Worm (Caenorhabditis elegans): Measurements from ENCODE around the gene T23E1.1.
"Not testable (repeated sequence)": the region's sequence is repeated elsewhere in the genome, so short reads cannot be mapped to it uniquely, and the experiment has no call there.

The T23E1.1 gene

DNA sequence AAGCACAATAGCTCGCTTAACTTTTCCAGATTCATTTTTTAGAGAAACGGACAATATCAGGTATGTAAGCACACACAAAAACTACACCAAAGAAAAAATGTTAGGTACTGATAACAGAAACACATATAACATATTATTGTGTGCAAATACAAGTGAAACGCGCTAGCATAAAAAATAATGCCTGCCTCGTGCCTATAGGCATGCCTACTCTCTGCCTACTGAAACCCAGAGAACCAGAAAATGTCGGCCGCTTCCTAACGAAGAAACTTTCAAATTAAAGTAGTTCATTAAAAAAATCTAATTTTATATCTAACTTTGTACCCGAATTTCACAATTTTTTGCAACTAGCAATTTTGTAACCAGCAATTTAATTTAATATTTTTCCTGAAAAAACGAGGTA, 21.3 kb downstream of the T23E1.1 start, which contains the start of gene Y67D8B.1:
Gene Y67D8B.1 (minus strand): TSS at position 101 of the 400 bp plus-strand sequence.
- TF ChIP-seq dao-5, him-1, W03F9.2 (tag; optimal IDR thresholded peaks at IDR 0.05): not testable (repeated sequence)

- no peak for TF ChIP-seq dao-5 (tag; optimal IDR thresholded peaks at IDR 0.05)
- no peak for TF ChIP-seq him-1 (tag; optimal IDR thresholded peaks at IDR 0.05)
- TF ChIP-seq W03F9.2 (tag; optimal IDR thresholded peaks at IDR 0.05): no peak
Observed at ce11 chrIV:3176067-3176758, 25.1 kb downstream of the T23E1.1 start, which contains the start of gene nlp-81. TSS of gene nlp-81 (minus strand) at chrIV:3176117.

- TF ChIP-seq W03F9.2 (tag; optimal IDR thresholded peaks at IDR 0.05) (no peak), dao-5 (tag; optimal IDR thresholded peaks at IDR 0.05) (no peak)
Observed at ce11 chrIV:3182920-3183319, 31.8 kb downstream of the T23E1.1 start.

DNA sequence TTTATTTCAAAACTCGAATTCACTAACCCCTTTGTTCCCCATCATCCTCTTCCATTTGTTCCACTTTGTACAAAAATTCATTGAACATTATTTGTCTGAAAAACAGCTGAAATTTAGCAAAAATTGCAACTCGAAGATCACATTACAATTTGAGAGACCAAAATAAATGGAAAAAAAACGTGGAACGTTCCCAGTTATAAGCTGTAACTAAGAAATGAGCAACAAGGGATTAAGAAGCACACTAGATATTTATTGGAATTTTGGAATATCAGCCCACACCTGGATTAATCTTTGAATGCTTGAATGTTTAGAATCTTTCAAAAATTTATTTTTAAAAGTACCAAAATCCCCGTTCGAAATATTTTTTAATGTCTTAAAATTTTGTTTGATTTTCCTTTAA, 40.3 kb downstream of the T23E1.1 start, which contains the start of gene Y67D8B.2:
Gene Y67D8B.2 (minus strand): TSS at position 101 of the 400 bp plus-strand sequence.
- TF ChIP-seq dao-5 (tag; optimal IDR thresholded peaks at IDR 0.05) (no peak), him-1 (tag; optimal IDR thresholded peaks at IDR 0.05) (no peak), W03F9.2 (tag; optimal IDR thresholded peaks at IDR 0.05) (no peak)

DNA sequence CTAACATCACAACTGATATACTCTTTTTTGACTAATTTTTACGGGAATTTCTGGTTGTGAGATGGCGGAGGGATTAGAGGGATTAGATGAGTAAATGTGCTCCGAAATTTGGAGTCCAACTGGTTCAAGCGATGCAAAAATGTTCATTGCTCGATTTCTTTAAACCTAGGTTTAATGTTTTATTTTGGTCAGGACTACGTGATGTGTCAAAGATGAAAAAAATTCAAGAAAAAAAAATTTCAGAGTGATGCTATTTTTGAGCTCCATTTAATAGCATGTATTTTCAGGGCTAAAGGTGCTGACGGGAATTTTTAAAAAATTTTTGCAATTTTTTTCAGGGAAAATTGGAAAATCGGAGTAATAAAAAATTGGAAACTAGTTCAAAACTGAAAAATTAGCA, 45.2 kb downstream of the T23E1.1 start:
- TF ChIP-seq him-1 (tag; optimal IDR thresholded peaks at IDR 0.05) (no peak), W03F9.2 (tag; optimal IDR thresholded peaks at IDR 0.05) (no peak), dao-5 (tag; optimal IDR thresholded peaks at IDR 0.05) (no peak)

DNA sequence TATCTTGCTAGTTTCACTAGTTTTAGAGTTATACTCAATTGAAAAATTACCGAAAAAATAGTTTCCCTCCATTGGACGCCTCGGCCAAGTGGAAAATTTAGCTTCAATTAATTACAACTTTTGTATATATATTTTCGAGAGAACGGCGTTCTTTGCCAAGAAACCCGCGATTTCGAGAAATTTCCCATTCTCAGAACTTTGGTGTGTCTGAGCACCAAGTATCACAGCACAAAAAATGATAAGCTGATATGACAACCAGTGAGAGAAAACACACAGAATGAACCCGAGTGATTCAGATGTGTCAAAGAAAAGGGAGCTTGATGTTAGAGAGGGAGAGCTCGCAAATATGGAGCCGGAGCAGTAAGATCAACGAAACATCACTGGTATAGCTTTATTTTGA, 47.9 kb downstream of the T23E1.1 start:
- TF ChIP-seq W03F9.2 (tag; optimal IDR thresholded peaks at IDR 0.05): no peak
- no peak for TF ChIP-seq dao-5 (tag; optimal IDR thresholded peaks at IDR 0.05)
- TF ChIP-seq him-1 (tag; optimal IDR thresholded peaks at IDR 0.05): no peak

DNA sequence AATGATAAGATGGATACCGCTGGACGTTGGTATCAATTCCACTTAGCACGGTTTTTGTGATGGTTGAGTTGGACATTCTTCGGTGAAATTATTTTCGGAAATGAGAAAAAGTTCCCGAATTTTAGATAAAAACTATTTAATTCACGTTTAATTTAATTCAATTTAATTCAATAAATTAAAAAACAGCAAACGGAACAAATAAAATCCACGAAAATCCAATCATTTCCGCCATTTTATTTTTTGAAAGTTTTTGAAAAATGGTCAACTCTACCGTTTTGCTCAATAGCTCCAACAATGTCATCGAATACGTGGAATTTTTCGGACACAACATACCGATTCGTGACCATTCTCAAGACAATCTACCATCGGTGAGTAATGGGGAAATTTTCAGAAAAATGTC, 51.0 kb downstream of the T23E1.1 start, which contains the start of the genes Y67D8B.3 and Y67D8B.5:
Gene Y67D8B.3 (minus strand): TSS at position 101 of the 400 bp plus-strand sequence.
Gene Y67D8B.5 (plus strand): TSS at position 233 of the 400 bp plus-strand sequence.
- TF ChIP-seq him-1 (tag; optimal IDR thresholded peaks at IDR 0.05) (no peak), dao-5 (tag; optimal IDR thresholded peaks at IDR 0.05) (no peak), W03F9.2 (tag; optimal IDR thresholded peaks at IDR 0.05) (no peak)

Measured in whole organism, L4/young adult.